Worm (Caenorhabditis elegans) whole organism, L1 larva: ENCODE results near the gene srr-9.

Experiments
- C16A3.4 ChIP-seq: fragments of 150-350 bp; optimal IDR thresholded peaks from 2 replicates; lab custom pipeline; 2014; ENCODE audit warnings: missing biosample characterization, missing genetic modification characterization
- Y116A8C.19 ChIP-seq: sonication (generic microtip); optimal IDR thresholded peaks from 2 replicates; lab custom pipeline; 2016; ENCODE audit warnings: missing compliant biosample characterization, missing genetic modification characterization, borderline replicate concordance
- aha-1 ChIP-seq: fragments of 150-350 bp; optimal IDR thresholded peaks from 2 replicates; lab custom pipeline; 2014; ENCODE audit warnings: missing biosample characterization, missing genetic modification characterization
- alr-1 ChIP-seq: fragments of 200-800 bp; sonication (Bioruptor generic); optimal IDR thresholded peaks from 2 replicates; lab custom pipeline; 2018; ENCODE audit warnings: borderline replicate concordance, mild to moderate bottlenecking, missing genetic modification characterization, missing compliant biosample characterization
- blmp-1 ChIP-seq: fragments of 150-350 bp; optimal IDR thresholded peaks from 2 replicates; lab custom pipeline; 2014; ENCODE audit warnings: missing biosample characterization, missing genetic modification characterization
- ceh-63 ChIP-seq: fragments of 200-800 bp; sonication (Bioruptor generic); optimal IDR thresholded peaks from 2 replicates; lab custom pipeline; 2018; ENCODE audit warnings: mild to moderate bottlenecking, missing genetic modification characterization, missing compliant biosample characterization
- ceh-8 ChIP-seq: fragments of 200-800 bp; sonication (Bioruptor generic); optimal IDR thresholded peaks from 2 replicates; lab custom pipeline; 2018; ENCODE audit warnings: mild to moderate bottlenecking, missing genetic modification characterization, moderate library complexity, missing compliant biosample characterization
- ceh-88 ChIP-seq: fragments of 200-800 bp; sonication (Bioruptor generic); IDR thresholded peaks from 2 replicates; pipeline ENCODE4 v1.3.6; 2022; ENCODE audit warnings: missing genetic modification characterization, missing compliant biosample characterization
- ceh-90 ChIP-seq: sonication (generic microtip); optimal IDR thresholded peaks from 2 replicates; lab custom pipeline; 2016; ENCODE audit warnings: missing genetic modification characterization, missing compliant biosample characterization
- dpl-1 ChIP-seq, 3 experiments: fragments of 150-350 bp in 2 of 3; sonication (generic microtip) in 1 of 3; optimal IDR thresholded peaks; 2 replicates each; lab custom pipeline; 2014 to 2017; ENCODE audit warnings: missing biosample characterization in 3 of 3, missing genetic modification characterization in 3 of 3, missing genetic modification reagents in 3 of 3
- dsc-1 ChIP-seq: sonication (generic microtip); optimal IDR thresholded peaks from 2 replicates; lab custom pipeline; 2016; ENCODE audit warnings: mild to moderate bottlenecking, missing genetic modification characterization, missing compliant biosample characterization
- efl-1 ChIP-seq, 4 experiments: fragments of 150-350 bp; optimal IDR thresholded peaks in 3 of 4; peaks in 1 of 4; 1 replicate in 1 of 4; 2 replicates in 3 of 4; lab custom pipeline; 2014; ENCODE audit warnings: missing biosample characterization in 2 of 4, missing genetic modification characterization in 2 of 4, missing genetic modification reagents in 2 of 4
- efl-3 ChIP-seq: fragments of 200-800 bp; sonication (Bioruptor generic); optimal IDR thresholded peaks from 2 replicates; lab custom pipeline; 2018; ENCODE audit warnings: mild to moderate bottlenecking, missing genetic modification characterization, missing compliant biosample characterization
- egl-27 ChIP-seq, 2 experiments: fragments of 150-350 bp in 1 of 2; sonication (generic microtip); optimal IDR thresholded peaks; 3 replicates each; lab custom pipeline; 2017 to 2018; ENCODE audit warnings: missing biosample characterization in 2 of 2, missing genetic modification characterization in 2 of 2, missing genetic modification reagents in 2 of 2
- elt-2 ChIP-seq: sonication (generic microtip); optimal IDR thresholded peaks from 2 replicates; lab custom pipeline; 2016; ENCODE audit warnings: missing genetic modification characterization, mild to moderate bottlenecking, inconsistent platforms, missing compliant biosample characterization, missing genetic modification reagents
- hlh-17 ChIP-seq: fragments of 200-800 bp; sonication (Bioruptor generic); optimal IDR thresholded peaks from 2 replicates; lab custom pipeline; 2018; ENCODE audit warnings: missing genetic modification characterization, mild to moderate bottlenecking, missing compliant biosample characterization, moderate library complexity, borderline replicate concordance
- lin-13 ChIP-seq: fragments of 150-350 bp; optimal IDR thresholded peaks from 2 replicates; lab custom pipeline; 2014; ENCODE audit warnings: missing biosample characterization, missing genetic modification reagents, missing genetic modification characterization
- lin-14 ChIP-seq: fragments of 200-800 bp; sonication (Bioruptor generic); optimal IDR thresholded peaks from 2 replicates; lab custom pipeline; 2018; ENCODE audit warnings: mild to moderate bottlenecking, missing genetic modification characterization, moderate library complexity, missing compliant biosample characterization
- lin-15B ChIP-seq: fragments of 150-350 bp; sonication (generic microtip); optimal IDR thresholded peaks from 3 replicates; lab custom pipeline; 2014; ENCODE audit warnings: missing biosample characterization, missing genetic modification characterization
- mef-2 ChIP-seq: fragments of 150-350 bp; optimal IDR thresholded peaks from 2 replicates; lab custom pipeline; 2014; ENCODE audit warnings: missing biosample characterization, missing genetic modification characterization
- nhr-12 ChIP-seq: sonication (generic microtip); optimal IDR thresholded peaks from 2 replicates; lab custom pipeline; 2017; ENCODE audit warnings: missing biosample characterization, missing genetic modification characterization
- nhr-20 ChIP-seq: sonication (generic microtip); optimal IDR thresholded peaks from 2 replicates; lab custom pipeline; 2016; ENCODE audit warnings: mild to moderate bottlenecking, missing genetic modification characterization, missing compliant biosample characterization
- nhr-237 ChIP-seq: fragments of 150-350 bp; optimal IDR thresholded peaks from 2 replicates; lab custom pipeline; 2014; ENCODE audit warnings: missing biosample characterization, missing genetic modification characterization
- nhr-47 ChIP-seq: sonication (generic microtip); optimal IDR thresholded peaks from 2 replicates; lab custom pipeline; 2016; ENCODE audit warnings: mild to moderate bottlenecking, missing genetic modification characterization, moderate library complexity, missing compliant biosample characterization
- nhr-71 ChIP-seq: sonication (generic microtip); optimal IDR thresholded peaks from 2 replicates; lab custom pipeline; 2016; ENCODE audit warnings: mild to moderate bottlenecking, missing genetic modification characterization, moderate library complexity, missing compliant biosample characterization
- nhr-85 ChIP-seq: sonication (generic microtip); peaks from one replicate; lab custom pipeline; 2016; ENCODE audit warnings: missing genetic modification characterization, inconsistent platforms, missing compliant biosample characterization
- pag-3 ChIP-seq: sonication (generic microtip); optimal IDR thresholded peaks from 2 replicates; lab custom pipeline; 2017; ENCODE audit warnings: missing genetic modification characterization, mild to moderate bottlenecking, missing compliant biosample characterization, antibody characterized with exemption, borderline replicate concordance; ENCODE audit not compliant: insufficient read depth
- pqm-1 ChIP-seq: sonication (generic microtip); optimal IDR thresholded peaks from 3 replicates; lab custom pipeline; 2017; ENCODE audit warnings: missing biosample characterization, missing genetic modification characterization
- rnt-1 ChIP-seq: sonication (generic microtip); optimal IDR thresholded peaks from 2 replicates; lab custom pipeline; 2016; ENCODE audit warnings: mild to moderate bottlenecking, missing genetic modification characterization, moderate library complexity, missing compliant biosample characterization
- snpc-4 ChIP-seq: fragments of 150-350 bp; optimal IDR thresholded peaks from 2 replicates; lab custom pipeline; 2014; ENCODE audit warnings: missing biosample characterization, missing genetic modification characterization
- snu-23 ChIP-seq: sonication (generic microtip); optimal IDR thresholded peaks from 2 replicates; lab custom pipeline; 2016; ENCODE audit warnings: missing genetic modification characterization, missing compliant biosample characterization
- tbx-2 ChIP-seq: sonication (generic microtip); optimal IDR thresholded peaks from 2 replicates; lab custom pipeline; 2016; ENCODE audit warnings: missing genetic modification characterization, missing compliant biosample characterization
- unc-130 ChIP-seq: fragments of 150-350 bp; optimal IDR thresholded peaks from 2 replicates; lab custom pipeline; 2017; ENCODE audit warnings: missing biosample characterization, missing genetic modification characterization, inconsistent platforms
- unc-62 ChIP-seq: fragments of 150-350 bp; optimal IDR thresholded peaks from 2 replicates; lab custom pipeline; 2014; ENCODE audit warnings: missing biosample characterization, missing genetic modification reagents, missing genetic modification characterization
- vab-15 ChIP-seq: sonication (generic microtip); optimal IDR thresholded peaks from 2 replicates; lab custom pipeline; 2017; ENCODE audit warnings: missing genotype, mild to moderate bottlenecking, missing genetic modification characterization, missing compliant biosample characterization
- xbp-1 ChIP-seq: sonication (generic microtip); optimal IDR thresholded peaks from 2 replicates; lab custom pipeline; 2016; ENCODE audit warnings: missing genetic modification characterization, missing compliant biosample characterization
- zip-4 ChIP-seq: fragments of 200-800 bp; sonication (Bioruptor generic); optimal IDR thresholded peaks from 2 replicates; lab custom pipeline; 2018; ENCODE audit warnings: mild to moderate bottlenecking, missing genetic modification characterization, moderate library complexity, missing compliant biosample characterization
- ztf-11 ChIP-seq, 2 experiments: sonication (generic microtip); optimal IDR thresholded peaks; 2 replicates each; lab custom pipeline; 2016 to 2017; ENCODE audit warnings: missing genetic modification characterization in 2 of 2, missing biosample characterization in 1 of 2, missing compliant biosample characterization in 1 of 2

srr-9 gene

DNA sequence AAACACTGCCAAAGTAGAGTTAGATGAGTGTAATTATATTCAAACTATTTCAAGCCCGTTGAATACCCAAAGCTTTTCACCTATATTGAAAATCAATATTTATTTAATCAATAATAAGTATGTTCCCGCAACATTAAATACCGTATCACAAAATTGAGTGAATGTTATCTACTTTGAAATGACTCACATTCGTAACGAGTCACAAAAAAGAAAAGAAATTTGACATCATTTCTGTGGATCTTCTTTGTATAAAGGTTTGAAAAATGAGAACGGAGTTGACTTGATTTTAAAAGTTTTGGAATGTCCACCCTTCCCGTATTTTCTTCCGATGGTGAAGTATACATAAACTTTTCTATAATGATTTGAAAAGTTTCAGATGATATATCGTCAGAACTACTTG lies 2.5 kb upstream of the srr-9 start, which contains the start of gene srr-10:
srr-10 (plus strand) TSS at position 301 of the 400 bp plus-strand sequence.
- no peak for TF ChIP-seq hlh-17
- TF ChIP-seq efl-1 (optimal IDR thresholded peaks at IDR 0.05; lab: Kevin White, UChicago), result no peak
- TF ChIP-seq efl-1 (GFP tag; optimal IDR thresholded peaks at IDR 0.05 in 1 of 2; lab: Kevin White, UChicago), result peak in 1 of 2 experiments; percentile 34
- TF ChIP-seq, all 84 proteins: peak for 1

ce11 chrV:7739949-7740348 lies 2.1 kb downstream of the srr-9 start:
- TF ChIP-seq Y116A8C.19 (tag; lab: Kevin White, UChicago) (no peak), nhr-71 (tag; lab: Kevin White, UChicago) (no peak), unc-130 (tag; lab: Kevin White, UChicago) (no peak), nhr-12 (tag; lab: Kevin White, UChicago) (no peak), ceh-63 (GFP tag; lab: Kevin White, UChicago) (no peak), rnt-1 (tag; lab: Kevin White, UChicago) (no peak), blmp-1 (tag; lab: Kevin White, UChicago) (peak; percentile 28), mef-2 (tag; lab: Kevin White, UChicago) (no peak), pqm-1 (no peak), nhr-85 (tag; lab: Kevin White, UChicago) (peak; percentile 47)

- TF ChIP-seq egl-27 (tag; optimal IDR thresholded peaks at IDR 0.05; lab: Kevin White, UChicago), result no peak
- TF ChIP-seq alr-1 (tag; lab: Kevin White, UChicago), result no peak
- peak; percentile 2 for TF ChIP-seq blmp-1 (tag; lab: Kevin White, UChicago)
- no peak for TF ChIP-seq C16A3.4
- no peak for TF ChIP-seq aha-1
Measured at ce11 chrV:7741918-7742317, 4.1 kb downstream of the srr-9 start.

- no peak for TF ChIP-seq xbp-1
- TF ChIP-seq ceh-8 (GFP tag; lab: Kevin White, UChicago), result no peak
- no peak for TF ChIP-seq snpc-4 (tag; lab: Kevin White, UChicago)
- no peak for TF ChIP-seq pag-3 (tag; lab: Kevin White, UChicago)
- TF ChIP-seq nhr-20 (tag; lab: Kevin White, UChicago), result no peak
- TF ChIP-seq dpl-1 (GFP tag; optimal IDR thresholded peaks at IDR 0.05; lab: Kevin White, UChicago), result no peak
- TF ChIP-seq zip-4 (GFP tag; lab: Kevin White, UChicago), result no peak
Measured at ce11 chrV:7742485-7742959, 4.7 kb downstream of the srr-9 start, which contains the start of gene fbxl-5. Gene fbxl-5 (plus strand): TSS chrV:7742909.

ce11 chrV:7744068-7744467 lies 6.3 kb downstream of the srr-9 start:
- TF ChIP-seq efl-1 (optimal IDR thresholded peaks at IDR 0.05; lab: Kevin White, UChicago) (no peak), efl-1 (GFP tag; optimal IDR thresholded peaks at IDR 0.05 in 1 of 2; lab: Kevin White, UChicago) (peak in 1 of 2 experiments; percentile 62), elt-2 (tag; lab: Kevin White, UChicago) (peak; percentile 18), ceh-90 (tag; lab: Kevin White, UChicago) (no peak)
- TF ChIP-seq, all 84 proteins: peak for 2

DNA sequence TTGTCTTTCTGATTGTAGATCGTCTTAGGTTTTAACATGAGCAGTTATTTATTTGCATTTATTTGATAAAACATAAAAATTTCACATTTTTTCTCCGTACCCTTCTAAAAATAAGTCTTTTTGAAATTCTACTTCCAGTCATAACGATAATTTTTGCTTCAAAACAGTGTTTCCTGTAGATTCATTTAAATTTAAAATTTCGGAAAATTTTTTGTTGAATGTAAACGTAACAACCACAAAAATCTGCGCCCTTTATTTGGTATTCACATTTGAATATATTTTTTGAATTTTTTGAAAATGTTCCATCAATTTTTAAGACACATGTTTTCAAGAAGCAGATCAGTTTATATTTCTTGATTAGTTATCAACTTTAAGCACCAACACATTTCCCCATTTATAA lies 7.6 kb downstream of the srr-9 start:
- TF ChIP-seq efl-1 (optimal IDR thresholded peaks at IDR 0.05; lab: Kevin White, UChicago) (no peak), efl-1 (GFP tag; optimal IDR thresholded peaks at IDR 0.05 in 1 of 2; lab: Kevin White, UChicago) (peak in 1 of 2 experiments; percentile 72), vab-15 (tag; lab: Kevin White, UChicago) (no peak)
- TF ChIP-seq, all 84 proteins: peak for 1

DNA sequence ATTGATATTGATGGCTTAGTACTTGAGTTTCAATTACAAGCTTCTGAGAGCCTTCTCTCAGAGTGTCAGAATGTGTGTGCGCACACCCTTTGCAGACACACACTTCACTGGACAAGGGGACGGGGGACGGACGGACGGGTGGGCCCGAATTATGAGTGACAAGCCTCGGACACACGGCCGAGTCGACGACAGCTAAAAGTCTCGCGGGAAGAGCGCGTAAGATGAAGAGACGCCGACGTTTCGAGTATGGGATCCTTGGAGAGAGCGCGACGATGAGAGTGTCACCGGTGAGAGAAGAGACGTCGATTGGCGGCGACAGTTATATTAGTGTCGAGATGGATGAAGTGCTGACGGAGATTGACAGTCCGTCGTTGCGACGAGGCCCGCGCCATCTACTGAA lies 8.1 kb downstream of the srr-9 start:
- TF ChIP-seq ztf-11 (tag; optimal IDR thresholded peaks at IDR 0.05; lab: Kevin White, UChicago) (peak in 1 of 2 experiments; percentile 11), nhr-47 (tag; lab: Kevin White, UChicago) (peak; percentile 19), dsc-1 (tag; lab: Kevin White, UChicago) (peak; percentile 10), efl-1 (optimal IDR thresholded peaks at IDR 0.05; lab: Kevin White, UChicago) (peak in 1 of 2 experiments; percentile 23), efl-1 (GFP tag; optimal IDR thresholded peaks at IDR 0.05 in 1 of 2; lab: Kevin White, UChicago) (no peak), nhr-71 (tag; lab: Kevin White, UChicago) (peak; percentile 12), lin-13 (GFP tag; lab: Kevin White, UChicago) (no peak), ceh-88 (no peak), nhr-237 (tag; lab: Kevin White, UChicago) (no peak), snu-23 (GFP tag; lab: Kevin White, UChicago) (no peak), pqm-1 (no peak), efl-3 (GFP tag; lab: Kevin White, UChicago) (no peak), lin-14 (GFP tag; lab: Kevin White, UChicago) (peak; percentile 63), tbx-2 (tag; lab: Kevin White, UChicago) (no peak), lin-15B (tag; lab: Kevin White, UChicago) (no peak), unc-62 (peak; percentile 39)
